Fruit fly (Drosophila melanogaster): ENCODE data around the gene CG4213.

CG4213 gene

dm6 chr2L:425491-425890 is 23.5 kb upstream of the CG4213 start (continued):
- TF ChIP-seq Aef1 (GFP tag; IDR thresholded peaks at IDR 0.05) (no peak), Jarid2 (GFP tag; optimal IDR thresholded peaks at IDR 0.05) (no peak), Optix (GFP tag; IDR thresholded peaks at IDR 0.05) (no peak), pzg (GFP tag; optimal IDR thresholded peaks at IDR 0.05) (no peak), unc-4 (GFP tag; IDR thresholded peaks at IDR 0.05; ENCODE audit: partially characterized antibody) (no peak), oc (tag; optimal IDR thresholded peaks at IDR 0.05) (no peak), pum (GFP tag; optimal IDR thresholded peaks at IDR 0.05) (no peak), p53 (GFP tag; optimal IDR thresholded peaks at IDR 0.05) (no peak), CG12236 (GFP tag; optimal IDR thresholded peaks at IDR 0.05) (no peak), Dip2 (GFP tag; IDR thresholded peaks at IDR 0.05) (no peak), gce (GFP tag; IDR thresholded peaks at IDR 0.05) (no peak), zf30C (GFP tag; optimal IDR thresholded peaks at IDR 0.05) (no peak), onecut (GFP tag; IDR thresholded peaks at IDR 0.05) (no peak), CG17912 (GFP tag; optimal IDR thresholded peaks at IDR 0.05) (no peak), gsb-n (tag; optimal IDR thresholded peaks at IDR 0.05) (no peak)

- peak; percentile 68 for TF ChIP-seq corto (GFP tag; optimal IDR thresholded peaks at IDR 0.05)
- TF ChIP-seq lbe (GFP tag; optimal IDR thresholded peaks at IDR 0.05), result peak; percentile 86
- no peak for TF ChIP-seq CG8944 (GFP tag; optimal IDR thresholded peaks at IDR 0.05)
- peak; percentile 39 for TF ChIP-seq sens (GFP tag)
- peak in 1 of 2 experiments; percentile 28 for TF ChIP-seq bsh (GFP tag; optimal IDR thresholded peaks at IDR 0.05)
- TF ChIP-seq TFAM (GFP tag; optimal IDR thresholded peaks at IDR 0.05), result no peak
- TF ChIP-seq Spps (tag; optimal IDR thresholded peaks at IDR 0.05), result no peak
- no peak for TF ChIP-seq chn (GFP tag; optimal IDR thresholded peaks at IDR 0.05)
- TF ChIP-seq CG4730 (GFP tag; IDR thresholded peaks at IDR 0.05), result no peak
Observed at dm6 chr2L:423160-423559, 21.2 kb upstream of the CG4213 start.

dm6 chr2L:422573-422972 is 20.6 kb upstream of the CG4213 start, which contains the start of gene BBS8:
BBS8 (plus strand) TSS chr2L:422873.
- TF ChIP-seq trh (GFP tag; optimal IDR thresholded peaks at IDR 0.05) (no peak), Hr51 (GFP tag; optimal IDR thresholded peaks at IDR 0.05) (no peak), CG31441 (GFP tag; IDR thresholded peaks at IDR 0.05) (no peak), CG17361 (GFP tag; IDR thresholded peaks at IDR 0.05) (no peak), CG6683 (GFP tag; optimal IDR thresholded peaks at IDR 0.05) (no peak), gce (GFP tag; IDR thresholded peaks at IDR 0.05) (no peak), CG11696 (GFP tag; IDR thresholded peaks at IDR 0.05) (no peak), CG9215 (GFP tag; IDR thresholded peaks at IDR 0.05) (no peak), rib (GFP tag; IDR thresholded peaks at IDR 0.05) (no peak), luna (GFP tag; optimal IDR thresholded peaks at IDR 0.05) (no peak), HmgD (GFP tag; optimal IDR thresholded peaks at IDR 0.05) (no peak), CG6791 (GFP tag; IDR thresholded peaks at IDR 0.05; ENCODE audit: partially characterized antibody) (no peak), Six4 (GFP tag; optimal IDR thresholded peaks at IDR 0.05) (no peak), CG14014 (GFP tag; IDR thresholded peaks at IDR 0.05) (no peak), CG15479 (GFP tag; optimal IDR thresholded peaks at IDR 0.05) (no peak), CG13287 (GFP tag; IDR thresholded peaks at IDR 0.05; ENCODE audit: partially characterized antibody) (no peak), exex (tag; optimal IDR thresholded peaks at IDR 0.05) (no peak)

Data from whole organism, embryonic.